Fruit fly (Drosophila melanogaster): ENCODE data around the gene CG14326.

- no peak for TF ChIP-seq CG8478 (optimal IDR thresholded peaks at IDR 0.05)
- TF ChIP-seq psq (optimal IDR thresholded peaks at IDR 0.05): no peak
- no peak for TF ChIP-seq usp (GFP tag; optimal IDR thresholded peaks at IDR 0.05)
- TF ChIP-seq Dll (optimal IDR thresholded peaks at IDR 0.05): no peak
- TF ChIP-seq pan (optimal IDR thresholded peaks at IDR 0.05): no peak
Measured at dm6 chr3R:17599695-17600094, 19.2 kb upstream of the CG14326 start.
